Fruit fly (Drosophila melanogaster): ENCODE measurements around the gene CG6012.

dm6 chr2L:16889608-16890007 lies 28.3 kb upstream of the CG6012 start, which contains the start of gene CG42556:
- TF ChIP-seq Mnt (GFP tag; optimal IDR thresholded peaks at IDR 0.05) (no peak), Clk (GFP tag; optimal IDR thresholded peaks at IDR 0.05) (no peak), CG33017 (tag; optimal IDR thresholded peaks at IDR 0.05) (no peak), ovo (GFP tag; optimal IDR thresholded peaks at IDR 0.05) (no peak), bab1 (GFP tag; optimal IDR thresholded peaks at IDR 0.05) (no peak), CG1620 (GFP tag; optimal IDR thresholded peaks at IDR 0.05) (no peak), CG14711 (tag; optimal IDR thresholded peaks at IDR 0.05) (no peak), kay (GFP tag; ENCODE audit: borderline replicate concordance) (no peak), cic (GFP tag; optimal IDR thresholded peaks at IDR 0.05) (no peak), CG7101 (tag; optimal IDR thresholded peaks at IDR 0.05) (no peak), tj (GFP tag; optimal IDR thresholded peaks at IDR 0.05) (no peak), CG11617 (GFP tag; optimal IDR thresholded peaks at IDR 0.05) (no peak)

Data from whole organism, adult.